Fruit fly (Drosophila melanogaster) whole organism: Measurements from ENCODE around the gene CG15533.

ENCODE experiments used
- Dll ChIP-seq: fragments of >200 bp; optimal IDR thresholded peaks from 2 replicates; lab custom pipeline; 2017
- EcR ChIP-seq, 2 experiments: fragments of >200 bp; optimal IDR thresholded peaks; 2 replicates each; lab custom pipeline; 2017; ENCODE audit warnings: missing biosample characterization in 2 of 2, missing genetic modification characterization in 2 of 2, missing genetic modification reagents in 2 of 2
- pan ChIP-seq: fragments of >200 bp; optimal IDR thresholded peaks from 2 replicates; lab custom pipeline; 2017
- psq ChIP-seq: fragments of >200 bp; optimal IDR thresholded peaks from 2 replicates; lab custom pipeline; 2017

DNA sequence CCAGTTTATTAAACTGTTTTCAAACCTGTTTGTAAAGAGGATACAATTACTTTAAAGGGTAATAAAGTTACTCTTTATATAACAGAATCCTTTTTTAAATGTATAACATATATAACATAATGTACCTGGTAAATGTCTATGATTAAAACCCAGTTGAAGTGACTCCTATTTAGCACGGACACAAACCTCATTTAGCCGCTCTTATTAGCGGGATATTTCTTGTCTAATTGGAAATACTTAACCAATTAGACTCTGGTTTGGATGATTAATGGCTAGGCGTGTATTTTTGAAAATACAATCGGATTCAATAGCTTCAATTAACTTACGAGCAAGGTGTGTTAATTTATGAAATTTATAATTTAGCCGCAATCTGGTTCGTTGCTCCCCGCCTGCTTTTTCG, 38.4 kb downstream of the CG15533 start:
- TF ChIP-seq Dll (lab: Kevin White, UChicago) (no peak), pan (lab: Kevin White, UChicago) (no peak), EcR (GFP tag; optimal IDR thresholded peaks at IDR 0.05; lab: Kevin White, UChicago) (no peak), psq (lab: Kevin White, UChicago) (no peak)
